Worm (Caenorhabditis elegans) whole organism, L4 larva: Measurements from ENCODE around the gene C55B6.7.

Experiments
- F37D6.2 ChIP-seq: sonication (generic microtip); optimal IDR thresholded peaks from 2 replicates; lab custom pipeline; 2016; ENCODE audit warnings: mild to moderate bottlenecking, missing genetic modification characterization, missing compliant biosample characterization
- T20F7.1 ChIP-seq: fragments of 200-800 bp; sonication (Bioruptor generic); optimal IDR thresholded peaks from 2 replicates; lab custom pipeline; 2018; ENCODE audit warnings: mild to moderate bottlenecking, missing genetic modification characterization, missing compliant biosample characterization
- Y105C5A.15 ChIP-seq: fragments of 200-800 bp; sonication (Bioruptor generic); IDR thresholded peaks from 2 replicates; pipeline ENCODE4 v1.3.6; 2022; ENCODE audit warnings: missing genetic modification characterization, missing compliant biosample characterization
- Y75B8A.6 ChIP-seq: fragments of 200-800 bp; sonication (Bioruptor generic); IDR thresholded peaks from 2 replicates; pipeline ENCODE4 v1.3.6; 2022; ENCODE audit warnings: missing genetic modification reagents, missing genetic modification characterization, missing compliant biosample characterization
- arid-1 ChIP-seq: fragments of 200-800 bp; sonication (Bioruptor generic); conservative IDR thresholded peaks from 2 replicates; pipeline ENCODE4 v1.3.6; 2022; ENCODE audit warnings: missing genetic modification reagents, missing genetic modification characterization, missing compliant biosample characterization
- ceh-44 ChIP-seq: fragments of 200-800 bp; sonication (Bioruptor generic); IDR thresholded peaks from 2 replicates; pipeline ENCODE4 v1.3.6; 2022; ENCODE audit warnings: missing genetic modification reagents, missing genetic modification characterization, missing compliant biosample characterization
- daf-16 ChIP-seq, 3 experiments: sonication (generic microtip); optimal IDR thresholded peaks; 2 replicates each; lab custom pipeline; 2016 to 2017; ENCODE audit warnings: missing genetic modification characterization in 3 of 3, missing genetic modification reagents in 3 of 3, mild to moderate bottlenecking in 2 of 3, missing compliant biosample characterization in 2 of 3, missing biosample characterization in 1 of 3, moderate library complexity in 1 of 3
- daf-19 ChIP-seq: fragments of 200-800 bp; sonication (Bioruptor generic); conservative IDR thresholded peaks from 2 replicates; pipeline ENCODE4 v1.3.6; 2022; ENCODE audit warnings: missing genetic modification characterization, missing compliant biosample characterization
- dmd-9 ChIP-seq: fragments of 200-800 bp; sonication (Bioruptor generic); IDR thresholded peaks from 2 replicates; pipeline ENCODE4 v1.3.6; 2022; ENCODE audit warnings: missing genetic modification reagents, missing genetic modification characterization, missing compliant biosample characterization
- dpl-1 ChIP-seq: fragments of 150-350 bp; optimal IDR thresholded peaks from 2 replicates; lab custom pipeline; 2014; ENCODE audit warnings: missing biosample characterization, missing genetic modification reagents, missing genetic modification characterization
- egl-27 ChIP-seq: sonication (generic microtip); optimal IDR thresholded peaks from 3 replicates; lab custom pipeline; 2017; ENCODE audit warnings: missing biosample characterization, missing genetic modification reagents, missing genetic modification characterization
- fkh-10 ChIP-seq: fragments of 150-350 bp; optimal IDR thresholded peaks from 2 replicates; lab custom pipeline; 2014; ENCODE audit warnings: missing biosample characterization, missing genetic modification reagents, missing genetic modification characterization
- hlh-11 ChIP-seq: fragments of 200-800 bp; sonication (Bioruptor generic); optimal IDR thresholded peaks from 2 replicates; lab custom pipeline; 2018; ENCODE audit warnings: mild to moderate bottlenecking, missing genetic modification characterization, missing compliant biosample characterization
- lim-7 ChIP-seq: fragments of 200-800 bp; sonication (Bioruptor generic); IDR thresholded peaks from 2 replicates; pipeline ENCODE4 v1.3.6; 2022; ENCODE audit warnings: missing genetic modification characterization, missing compliant biosample characterization
- lin-29 ChIP-seq: fragments of 200-800 bp; sonication (Bioruptor generic); IDR thresholded peaks from 2 replicates; pipeline ENCODE4 v1.3.6; 2022; ENCODE audit warnings: missing genetic modification reagents, missing genetic modification characterization, missing compliant biosample characterization
- lin-39 ChIP-seq: fragments of 150-350 bp; optimal IDR thresholded peaks from 2 replicates; lab custom pipeline; 2014; ENCODE audit warnings: missing biosample characterization, missing genetic modification reagents, missing genetic modification characterization
- lir-3 ChIP-seq: sonication (generic microtip); optimal IDR thresholded peaks from 2 replicates; lab custom pipeline; 2016; ENCODE audit warnings: mild to moderate bottlenecking, missing genetic modification characterization, missing compliant biosample characterization
- lsy-2 ChIP-seq, 2 experiments: fragments of 150-350 bp in 1 of 2; sonication (generic microtip) in 1 of 2; optimal IDR thresholded peaks; 2 replicates each; lab custom pipeline; 2014 to 2017; ENCODE audit warnings: missing biosample characterization in 2 of 2, missing genetic modification characterization in 2 of 2
- madf-5 ChIP-seq, 2 experiments: fragments of 200-800 bp; sonication (Bioruptor generic); IDR thresholded peaks; 2 replicates each; pipeline ENCODE4 v1.3.6; 2022; ENCODE audit warnings: missing compliant biosample characterization in 2 of 2, missing genetic modification characterization in 2 of 2
- mep-1 ChIP-seq: fragments of 150-350 bp; sonication (generic microtip); optimal IDR thresholded peaks from 3 replicates; lab custom pipeline; 2014; ENCODE audit warnings: missing biosample characterization, missing genetic modification characterization
- mes-2 ChIP-seq: sonication (generic microtip); optimal IDR thresholded peaks from 2 replicates; lab custom pipeline; 2016; ENCODE audit warnings: missing genotype, mild to moderate bottlenecking, missing genetic modification characterization, missing compliant biosample characterization; ENCODE audit not compliant: poor library complexity, severe bottlenecking
- nhr-10 ChIP-seq: fragments of 150-350 bp; optimal IDR thresholded peaks from 2 replicates; lab custom pipeline; 2014; ENCODE audit warnings: missing biosample characterization, missing genetic modification characterization
- nhr-102 ChIP-seq: sonication (generic microtip); optimal IDR thresholded peaks from 2 replicates; lab custom pipeline; 2016; ENCODE audit warnings: mild to moderate bottlenecking, missing genetic modification characterization, moderate library complexity, missing compliant biosample characterization
- nhr-11 ChIP-seq: fragments of 150-350 bp; optimal IDR thresholded peaks from 2 replicates; lab custom pipeline; 2014; ENCODE audit warnings: missing biosample characterization, missing genetic modification characterization
- nhr-111 ChIP-seq: fragments of 200-800 bp; sonication (Bioruptor generic); optimal IDR thresholded peaks from 2 replicates; lab custom pipeline; 2018; ENCODE audit warnings: mild to moderate bottlenecking, missing genetic modification characterization, missing compliant biosample characterization
- nhr-25 ChIP-seq: sonication (generic microtip); optimal IDR thresholded peaks from 2 replicates; lab custom pipeline; 2017; ENCODE audit warnings: missing genetic modification characterization, mild to moderate bottlenecking, missing compliant biosample characterization, antibody characterized with exemption, moderate library complexity, borderline replicate concordance; ENCODE audit not compliant: insufficient read depth
- nhr-28 ChIP-seq: fragments of 150-350 bp; optimal IDR thresholded peaks from 2 replicates; lab custom pipeline; 2014; ENCODE audit warnings: missing biosample characterization, missing genetic modification characterization
- nhr-42 ChIP-seq: fragments of 200-800 bp; sonication (Bioruptor generic); IDR thresholded peaks from 2 replicates; pipeline ENCODE4 v1.3.6; 2022; ENCODE audit warnings: missing genetic modification characterization, missing compliant biosample characterization
- nhr-76 ChIP-seq: fragments of 150-350 bp; optimal IDR thresholded peaks from 2 replicates; lab custom pipeline; 2014; ENCODE audit warnings: missing biosample characterization, missing genetic modification characterization
- pha-4 ChIP-seq, 2 experiments: fragments of 150-350 bp in 1 of 2; fragments of 200-800 bp in 1 of 2; sonication (Bioruptor generic) in 1 of 2; IDR thresholded peaks in 1 of 2; optimal IDR thresholded peaks in 1 of 2; 2 replicates each; pipeline versions ENCODE4 v1.3.6 to Lab custom; 2014 to 2022; ENCODE audit warnings: missing genetic modification characterization in 2 of 2, missing genetic modification reagents in 2 of 2, missing biosample characterization in 1 of 2, missing compliant biosample characterization in 1 of 2
- php-3 ChIP-seq: fragments of 200-800 bp; sonication (Bioruptor generic); IDR thresholded peaks from 2 replicates; pipeline ENCODE4 v1.3.6; 2022; ENCODE audit warnings: missing genetic modification reagents, missing genetic modification characterization, missing compliant biosample characterization
- rbr-2 ChIP-seq: sonication (generic microtip); optimal IDR thresholded peaks from 2 replicates; lab custom pipeline; 2016; ENCODE audit warnings: missing genotype, missing genetic modification characterization, missing compliant biosample characterization
- set-16 ChIP-seq: fragments of 200-800 bp; sonication (Bioruptor generic); IDR thresholded peaks from 2 replicates; pipeline ENCODE4 v1.3.6; 2022; ENCODE audit warnings: missing genetic modification reagents, missing genetic modification characterization, missing compliant biosample characterization
- spr-1 ChIP-seq: sonication (generic microtip); optimal IDR thresholded peaks from 2 replicates; lab custom pipeline; 2016; ENCODE audit warnings: mild to moderate bottlenecking, missing genetic modification characterization, missing compliant biosample characterization
- unc-39 ChIP-seq: sonication (generic microtip); optimal IDR thresholded peaks from 2 replicates; lab custom pipeline; 2017; ENCODE audit warnings: missing biosample characterization, missing genetic modification characterization
- zfp-2 ChIP-seq: sonication (generic microtip); optimal IDR thresholded peaks from 2 replicates; lab custom pipeline; 2016; ENCODE audit warnings: mild to moderate bottlenecking, missing genetic modification characterization, missing compliant biosample characterization
- zfp-3 ChIP-seq: fragments of 200-800 bp; sonication (Bioruptor generic); conservative IDR thresholded peaks from 2 replicates; pipeline ENCODE4 v1.3.6; 2022; ENCODE audit warnings: missing genetic modification reagents, missing genetic modification characterization, missing compliant biosample characterization
- zip-2 ChIP-seq: fragments of 150-350 bp; optimal IDR thresholded peaks from 2 replicates; lab custom pipeline; 2014; ENCODE audit warnings: missing biosample characterization, missing genetic modification characterization
- ztf-7 ChIP-seq: fragments of 150-350 bp; optimal IDR thresholded peaks from 2 replicates; lab custom pipeline; 2014; ENCODE audit warnings: missing biosample characterization, missing genetic modification characterization

Gene C55B6.7

ce11 chrX:7170575-7171297 is 21.0 kb downstream of the C55B6.7 start, which contains the start of gene bar-1 (continued):
- TF ChIP-seq mes-2 (tag; lab: Kevin White, UChicago): no peak
- TF ChIP-seq egl-27 (tag; lab: Kevin White, UChicago): no peak
- no peak for TF ChIP-seq nhr-76
- TF ChIP-seq nhr-11 (tag; lab: Kevin White, UChicago): no peak
- TF ChIP-seq pha-4 (GFP tag; IDR thresholded peaks at IDR 0.05; lab: Robert Waterston, UW): no peak
- TF ChIP-seq pha-4 (tag; optimal IDR thresholded peaks at IDR 0.05; lab: Kevin White, UChicago): no peak
- no peak for TF ChIP-seq zfp-2 (tag; lab: Kevin White, UChicago)
- no peak for TF ChIP-seq fkh-10
- no peak for TF ChIP-seq dmd-9 (GFP tag; lab: Robert Waterston, UW)
- peak; percentile 77 for TF ChIP-seq php-3 (GFP tag; lab: Robert Waterston, UW)
- no peak for TF ChIP-seq F37D6.2 (tag; lab: Kevin White, UChicago)
- TF ChIP-seq Y75B8A.6 (GFP tag; lab: Robert Waterston, UW): no peak
- no peak for TF ChIP-seq lir-3 (tag; lab: Kevin White, UChicago)
- no peak for TF ChIP-seq set-16
- TF ChIP-seq mep-1 (tag; lab: Kevin White, UChicago): no peak
- no peak for TF ChIP-seq lsy-2 (tag; optimal IDR thresholded peaks at IDR 0.05; lab: Kevin White, UChicago)
- TF ChIP-seq nhr-42 (GFP tag; lab: Robert Waterston, UW): no peak
- no peak for TF ChIP-seq unc-39 (tag; lab: Kevin White, UChicago)
- no peak for TF ChIP-seq nhr-111 (GFP tag; lab: Kevin White, UChicago)
- TF ChIP-seq daf-19 (GFP tag; lab: Robert Waterston, UW): no peak
- TF ChIP-seq nhr-25 (tag; lab: Kevin White, UChicago): no peak
- TF ChIP-seq Y105C5A.15 (GFP tag; lab: Robert Waterston, UW): no peak
- TF ChIP-seq rbr-2 (tag; lab: Kevin White, UChicago): no peak
- no peak for TF ChIP-seq dpl-1
- TF ChIP-seq lin-39 (tag; lab: Kevin White, UChicago): no peak
- no peak for TF ChIP-seq ceh-44
- no peak for TF ChIP-seq ztf-7 (tag; lab: Kevin White, UChicago)
- no peak for TF ChIP-seq nhr-102
- TF ChIP-seq nhr-10 (tag; lab: Kevin White, UChicago): no peak

DNA sequence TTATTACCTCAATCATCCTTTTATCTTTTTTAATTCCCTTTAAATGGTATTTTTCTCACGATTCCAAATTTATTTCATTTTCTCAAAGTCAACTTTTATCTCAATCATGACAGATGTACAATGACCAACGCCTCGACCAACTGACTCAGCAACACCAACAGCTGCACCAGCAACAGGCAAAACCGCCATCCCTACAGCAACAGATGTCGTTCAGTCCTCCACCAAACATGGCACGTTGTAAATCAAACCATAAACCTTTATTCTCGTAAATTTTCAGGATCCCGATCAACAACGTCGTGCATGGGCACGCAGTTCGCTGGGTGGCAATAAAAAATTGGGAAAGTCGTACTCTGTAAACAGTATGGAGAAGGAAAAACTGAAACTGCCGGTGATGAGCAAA is 29.0 kb downstream of the C55B6.7 start:
- TF ChIP-seq daf-16 (GFP tag; optimal IDR thresholded peaks at IDR 0.05; lab: Kevin White, UChicago) (no peak), daf-16 (tag; optimal IDR thresholded peaks at IDR 0.05; lab: Kevin White, UChicago) (no peak), lin-29 (GFP tag; lab: Robert Waterston, UW) (no peak), madf-5 (GFP tag; IDR thresholded peaks at IDR 0.05; lab: Robert Waterston, UW) (no peak), daf-19 (GFP tag; lab: Robert Waterston, UW) (no peak), hlh-11 (tag; lab: Kevin White, UChicago) (no peak), zfp-3 (no peak), lim-7 (GFP tag; lab: Robert Waterston, UW) (no peak), zip-2 (tag; lab: Kevin White, UChicago) (no peak), T20F7.1 (GFP tag; lab: Kevin White, UChicago) (no peak), Y75B8A.6 (GFP tag; lab: Robert Waterston, UW) (no peak), nhr-28 (tag; lab: Kevin White, UChicago) (no peak), set-16 (no peak), nhr-111 (GFP tag; lab: Kevin White, UChicago) (no peak), mep-1 (tag; lab: Kevin White, UChicago) (no peak), Y105C5A.15 (GFP tag; lab: Robert Waterston, UW) (no peak), arid-1 (GFP tag; lab: Robert Waterston, UW) (no peak), egl-27 (tag; lab: Kevin White, UChicago) (no peak), spr-1 (no peak)
